Worm (Caenorhabditis elegans): ENCODE results near the gene T26H10.2.

- TF ChIP-seq him-1 (tag; optimal IDR thresholded peaks at IDR 0.05) (peak; percentile 79), dao-5 (tag; optimal IDR thresholded peaks at IDR 0.05) (no peak)
Measured at ce11 chrV:11375150-11375792, 49.2 kb downstream of the T26H10.2 start, which contains the start of gene cnb-1.

All from whole organism, L4/young adult.